Worm (Caenorhabditis elegans) whole organism, midembryonic: Measurements from ENCODE around the gene R07C12.3.

Experiments
- T22C8.4 ChIP-seq: fragments of 200-800 bp; sonication (Bioruptor generic); IDR thresholded peaks from 2 replicates; pipeline ENCODE4 v1.3.6; 2022; ENCODE audit warnings: missing genetic modification characterization, missing compliant biosample characterization
- flt-1 ChIP-seq: fragments of 200-800 bp; sonication (Bioruptor generic); IDR thresholded peaks from 2 replicates; pipeline ENCODE4 v1.3.6; 2022; ENCODE audit warnings: missing genetic modification characterization, missing compliant biosample characterization
- klf-2 ChIP-seq: fragments of 200-800 bp; sonication (Bioruptor generic); conservative IDR thresholded peaks from 2 replicates; pipeline ENCODE4 v1.3.6; 2022; ENCODE audit warnings: missing genetic modification reagents, missing genetic modification characterization, missing compliant biosample characterization
- ref-1 ChIP-seq: fragments of 200-800 bp; sonication (Bioruptor generic); conservative IDR thresholded peaks from 2 replicates; pipeline ENCODE4 v1.3.6; 2022; ENCODE audit warnings: missing genetic modification reagents, missing genetic modification characterization, missing compliant biosample characterization
- ztf-23 ChIP-seq: fragments of 200-800 bp; sonication (Bioruptor generic); IDR thresholded peaks from 2 replicates; pipeline ENCODE4 v1.3.6; 2022; ENCODE audit warnings: missing genetic modification reagents, missing genetic modification characterization, missing compliant biosample characterization

ce11 chrIV:4147891-4148290 is 3.0 kb downstream of the R07C12.3 start:
- TF ChIP-seq flt-1 (GFP tag; lab: Robert Waterston, UW) (no peak), T22C8.4 (GFP tag; lab: Robert Waterston, UW) (no peak), ref-1 (GFP tag; lab: Robert Waterston, UW) (no peak), ztf-23 (no peak), klf-2 (no peak)
